Worm (Caenorhabditis elegans) whole organism, mixed stage, embryonic: Measurements from ENCODE around the gene F09C8.2.
A peak's percentile ranks its signal among the peaks of the same experiment; 100 is the strongest.

Experiments
- M03D4.4 ChIP-seq: sonication (generic microtip); optimal IDR thresholded peaks from 2 replicates; lab custom pipeline; 2017; ENCODE audit warnings: mild to moderate bottlenecking, missing genetic modification characterization, missing compliant biosample characterization
- bed-3 ChIP-seq: fragments of 200-800 bp; sonication (Bioruptor generic); optimal IDR thresholded peaks from 3 replicates; lab custom pipeline; 2018; ENCODE audit warnings: mild to moderate bottlenecking, missing genetic modification characterization, moderate library complexity, missing compliant biosample characterization
- blmp-1 ChIP-seq: fragments of 150-350 bp; optimal IDR thresholded peaks from 2 replicates; lab custom pipeline; 2014; ENCODE audit warnings: missing biosample characterization, missing genetic modification characterization
- ceh-39 ChIP-seq: fragments of 150-350 bp; optimal IDR thresholded peaks from 2 replicates; lab custom pipeline; 2014; ENCODE audit warnings: missing biosample characterization, missing genetic modification characterization
- ceh-43 ChIP-seq: fragments of 200-800 bp; sonication (Bioruptor generic); optimal IDR thresholded peaks from 2 replicates; lab custom pipeline; 2018; ENCODE audit warnings: mild to moderate bottlenecking, missing genetic modification characterization, moderate library complexity, missing compliant biosample characterization
- ceh-83 ChIP-seq: fragments of 200-800 bp; sonication (Bioruptor generic); optimal IDR thresholded peaks from 2 replicates; lab custom pipeline; 2018; ENCODE audit warnings: mild to moderate bottlenecking, missing genetic modification characterization, missing compliant biosample characterization
- ces-1 ChIP-seq: fragments of 150-350 bp; optimal IDR thresholded peaks from 2 replicates; lab custom pipeline; 2014; ENCODE audit warnings: missing biosample characterization, missing genetic modification reagents, missing genetic modification characterization
- cnd-1 ChIP-seq: fragments of 200-800 bp; sonication (Bioruptor generic); optimal IDR thresholded peaks from 2 replicates; lab custom pipeline; 2018; ENCODE audit warnings: mild to moderate bottlenecking, missing genetic modification characterization, missing compliant biosample characterization
- elt-1 ChIP-seq: sonication (generic microtip); optimal IDR thresholded peaks from 2 replicates; lab custom pipeline; 2017; ENCODE audit warnings: missing genetic modification characterization, mild to moderate bottlenecking, missing compliant biosample characterization, antibody characterized with exemption, moderate library complexity, borderline replicate concordance; ENCODE audit not compliant: insufficient read depth
- elt-3 ChIP-seq: fragments of 150-350 bp; optimal IDR thresholded peaks from 2 replicates; lab custom pipeline; 2014; ENCODE audit warnings: missing biosample characterization, missing genetic modification characterization
- flh-1 ChIP-seq: fragments of 200-800 bp; sonication (Bioruptor generic); optimal IDR thresholded peaks from 2 replicates; lab custom pipeline; 2018; ENCODE audit warnings: mild to moderate bottlenecking, missing genetic modification characterization, moderate library complexity, missing compliant biosample characterization
- ham-2 ChIP-seq: fragments of 200-800 bp; sonication (Bioruptor generic); optimal IDR thresholded peaks from 2 replicates; lab custom pipeline; 2018; ENCODE audit warnings: mild to moderate bottlenecking, missing genetic modification characterization, missing compliant biosample characterization
- hlh-1 ChIP-seq: fragments of 150-350 bp; optimal IDR thresholded peaks from 2 replicates; lab custom pipeline; 2014; ENCODE audit warnings: missing biosample characterization, missing genetic modification reagents, missing genetic modification characterization
- lin-13 ChIP-seq: fragments of 150-350 bp; optimal IDR thresholded peaks from 2 replicates; lab custom pipeline; 2014; ENCODE audit warnings: missing biosample characterization, missing genetic modification characterization
- lin-32 ChIP-seq: fragments of 200-800 bp; sonication (Bioruptor generic); optimal IDR thresholded peaks from 2 replicates; lab custom pipeline; 2018; ENCODE audit warnings: mild to moderate bottlenecking, missing genetic modification characterization, missing compliant biosample characterization
- lsy-2 ChIP-seq: fragments of 150-350 bp; optimal IDR thresholded peaks from 2 replicates; lab custom pipeline; 2014; ENCODE audit warnings: missing biosample characterization, missing genetic modification characterization
- mls-2 ChIP-seq: sonication (generic microtip); optimal IDR thresholded peaks from 2 replicates; lab custom pipeline; 2016; ENCODE audit warnings: mild to moderate bottlenecking, missing genetic modification characterization, moderate library complexity, missing compliant biosample characterization
- nhr-12 ChIP-seq: fragments of 150-350 bp; optimal IDR thresholded peaks from 2 replicates; lab custom pipeline; 2014; ENCODE audit warnings: missing biosample characterization, missing genetic modification characterization
- nhr-2 ChIP-seq: fragments of 150-350 bp; optimal IDR thresholded peaks from 2 replicates; lab custom pipeline; 2014; ENCODE audit warnings: missing biosample characterization, missing genetic modification characterization
- nhr-237 ChIP-seq: fragments of 150-350 bp; optimal IDR thresholded peaks from 2 replicates; lab custom pipeline; 2014; ENCODE audit warnings: missing biosample characterization, missing genetic modification characterization
- nhr-28 ChIP-seq: fragments of 150-350 bp; optimal IDR thresholded peaks from 2 replicates; lab custom pipeline; 2014; ENCODE audit warnings: missing biosample characterization, missing genetic modification characterization
- pha-4 ChIP-seq: fragments of 150-350 bp; optimal IDR thresholded peaks from 2 replicates; lab custom pipeline; 2018; ENCODE audit warnings: missing biosample characterization, missing genetic modification reagents, missing genetic modification characterization
- sem-2 ChIP-seq: fragments of 200-800 bp; sonication (Bioruptor generic); optimal IDR thresholded peaks from 2 replicates; lab custom pipeline; 2018; ENCODE audit warnings: mild to moderate bottlenecking, missing genetic modification characterization, missing compliant biosample characterization
- snpc-4 ChIP-seq: fragments of 150-350 bp; optimal IDR thresholded peaks from 2 replicates; lab custom pipeline; 2014; ENCODE audit warnings: missing biosample characterization, missing genetic modification characterization
- sptf-1 ChIP-seq: sonication (generic microtip); optimal IDR thresholded peaks from 2 replicates; lab custom pipeline; 2017; ENCODE audit warnings: mild to moderate bottlenecking, missing genetic modification characterization, moderate library complexity, missing compliant biosample characterization
- tbx-8 ChIP-seq: fragments of 200-800 bp; sonication (Bioruptor generic); optimal IDR thresholded peaks from 2 replicates; lab custom pipeline; 2018; ENCODE audit warnings: mild to moderate bottlenecking, missing genetic modification characterization, moderate library complexity, missing compliant biosample characterization
- unc-120 ChIP-seq: sonication (generic microtip); optimal IDR thresholded peaks from 2 replicates; lab custom pipeline; 2017; ENCODE audit warnings: missing genetic modification characterization, missing compliant biosample characterization; ENCODE audit not compliant: poor library complexity, severe bottlenecking
- unc-39 ChIP-seq: fragments of 150-350 bp; optimal IDR thresholded peaks from 2 replicates; lab custom pipeline; 2014; ENCODE audit warnings: missing biosample characterization, missing genetic modification characterization
- unc-62 ChIP-seq: fragments of 150-350 bp; optimal IDR thresholded peaks from 2 replicates; lab custom pipeline; 2014; ENCODE audit warnings: missing biosample characterization, missing genetic modification reagents, missing genetic modification characterization
- zip-8 ChIP-seq: fragments of 150-350 bp; optimal IDR thresholded peaks from 2 replicates; lab custom pipeline; 2014; ENCODE audit warnings: missing biosample characterization, missing genetic modification characterization
- ztf-11 ChIP-seq: fragments of 150-350 bp; optimal IDR thresholded peaks from 2 replicates; lab custom pipeline; 2014; ENCODE audit warnings: missing biosample characterization, missing genetic modification characterization

F09C8.2 gene

DNA sequence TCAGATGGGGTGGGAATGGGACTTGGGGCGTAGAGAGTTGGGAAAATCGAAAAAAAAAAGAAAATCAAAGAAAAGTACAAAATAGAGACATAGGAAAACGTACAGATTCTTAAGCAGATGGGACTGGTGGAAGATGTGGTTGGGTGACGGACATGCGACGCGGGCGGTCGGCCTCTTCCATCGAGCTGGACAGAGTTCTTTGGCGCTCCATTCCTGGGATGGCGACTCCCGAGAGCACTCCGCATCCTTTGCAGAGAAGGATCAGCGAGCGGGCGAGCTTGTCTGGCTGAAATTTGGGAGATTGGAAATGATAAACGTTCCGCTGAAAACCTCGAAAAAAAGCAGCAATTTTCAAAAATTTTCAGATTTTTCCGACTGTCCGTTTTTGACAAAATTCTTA, 22.5 kb downstream of the F09C8.2 start:
- TF ChIP-seq bed-3 (GFP tag; lab: Kevin White, UChicago) (no peak), tbx-8 (no peak), unc-62 (GFP tag; lab: Kevin White, UChicago) (no peak)
- TF ChIP-seq, all 35 proteins: peak for 0

DNA sequence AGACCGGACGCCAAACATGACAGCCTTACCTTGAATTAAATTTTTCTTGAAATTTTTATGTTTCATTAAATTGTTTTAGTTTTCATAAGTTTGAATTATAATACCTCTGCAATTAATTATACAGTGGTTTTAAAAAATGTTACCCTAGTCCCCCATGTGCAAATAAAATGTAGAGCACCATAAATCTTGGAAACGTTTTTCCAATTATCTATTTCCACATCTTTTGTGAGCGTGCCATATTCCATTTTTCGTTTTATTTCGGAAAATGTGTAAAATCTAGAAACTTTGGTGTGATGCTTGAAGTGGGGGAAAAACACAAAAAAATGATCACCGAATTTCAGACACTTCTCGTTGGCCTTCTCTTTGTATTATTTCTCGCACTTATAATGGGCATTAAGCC, 24.2 kb downstream of the F09C8.2 start:
- no peak for TF ChIP-seq hlh-1
- no peak for TF ChIP-seq zip-8 (tag; lab: Kevin White, UChicago)
- no peak for TF ChIP-seq nhr-237 (tag; lab: Kevin White, UChicago)
- no peak for TF ChIP-seq ces-1 (GFP tag; lab: Kevin White, UChicago)
- no peak for TF ChIP-seq nhr-2 (tag; lab: Kevin White, UChicago)
- TF ChIP-seq unc-120, result no peak
- TF ChIP-seq flh-1 (GFP tag; lab: Kevin White, UChicago), result no peak
- TF ChIP-seq tbx-8, result no peak
- TF ChIP-seq unc-62 (GFP tag; lab: Kevin White, UChicago), result no peak
- no peak for TF ChIP-seq snpc-4 (tag; lab: Kevin White, UChicago)
- TF ChIP-seq nhr-28 (tag; lab: Kevin White, UChicago), result no peak
- no peak for TF ChIP-seq unc-39 (tag; lab: Kevin White, UChicago)
- no peak for TF ChIP-seq bed-3 (GFP tag; lab: Kevin White, UChicago)
- TF ChIP-seq ceh-43 (GFP tag; lab: Kevin White, UChicago), result no peak
- TF ChIP-seq ceh-39, result no peak
- no peak for TF ChIP-seq ham-2 (GFP tag; lab: Kevin White, UChicago)
- no peak for TF ChIP-seq ztf-11
- TF ChIP-seq elt-1 (tag; lab: Kevin White, UChicago), result no peak

DNA sequence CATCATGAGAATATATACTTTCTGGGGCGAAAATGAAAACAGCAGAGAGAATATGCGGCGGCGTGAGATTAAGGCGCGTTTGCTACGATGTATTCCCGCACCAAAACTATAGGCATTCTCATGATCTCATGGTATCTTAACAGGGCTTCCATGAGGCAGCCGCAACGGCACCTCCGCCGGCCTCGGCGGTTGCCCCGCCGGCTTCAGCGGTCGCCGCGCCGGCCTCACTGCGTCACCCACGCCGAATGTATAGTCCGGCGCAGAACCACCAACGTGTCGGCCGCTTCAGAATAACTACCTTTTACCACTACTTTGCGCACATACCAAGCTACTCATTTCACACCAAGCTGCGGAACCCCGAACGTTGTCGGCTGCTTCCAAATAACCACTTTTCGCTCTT, 29.2 kb downstream of the F09C8.2 start:
- TF ChIP-seq lin-13 (tag; lab: Kevin White, UChicago), result no peak
- TF ChIP-seq M03D4.4 (tag; lab: Kevin White, UChicago), result no peak
- TF ChIP-seq hlh-1, result no peak
- TF ChIP-seq cnd-1 (tag; lab: Kevin White, UChicago), result no peak
- no peak for TF ChIP-seq tbx-8
- no peak for TF ChIP-seq lsy-2 (tag; lab: Kevin White, UChicago)
- TF ChIP-seq pha-4, result no peak
- TF ChIP-seq sem-2, result no peak
- TF ChIP-seq unc-39 (tag; lab: Kevin White, UChicago), result no peak
- no peak for TF ChIP-seq elt-3
- TF ChIP-seq ceh-83 (GFP tag; lab: Kevin White, UChicago), result no peak
- TF ChIP-seq unc-62 (GFP tag; lab: Kevin White, UChicago), result no peak

DNA sequence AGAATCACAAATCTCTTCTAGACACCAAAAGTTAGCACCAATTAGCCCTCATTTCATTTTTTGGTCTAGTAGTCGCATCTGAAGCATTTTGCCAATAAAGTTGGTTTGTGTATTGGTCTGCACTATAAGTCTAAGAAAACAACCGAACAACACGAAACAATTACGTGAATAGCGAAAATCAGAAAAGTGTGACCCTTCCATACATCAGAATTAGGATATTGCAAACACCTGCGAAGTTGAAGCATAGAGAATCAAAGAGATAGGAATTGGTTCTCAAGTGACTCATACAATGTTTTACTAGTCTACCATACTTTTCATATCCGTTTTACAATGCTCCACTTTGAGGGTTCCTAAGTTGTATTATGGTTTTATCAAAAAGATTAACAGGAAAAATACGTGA, 29.6 kb downstream of the F09C8.2 start:
- no peak for TF ChIP-seq nhr-28 (tag; lab: Kevin White, UChicago)
- no peak for TF ChIP-seq pha-4
- TF ChIP-seq sem-2, result no peak
- no peak for TF ChIP-seq nhr-12 (tag; lab: Kevin White, UChicago)
- no peak for TF ChIP-seq cnd-1 (tag; lab: Kevin White, UChicago)
- TF ChIP-seq flh-1 (GFP tag; lab: Kevin White, UChicago), result no peak
- no peak for TF ChIP-seq ceh-83 (GFP tag; lab: Kevin White, UChicago)

DNA sequence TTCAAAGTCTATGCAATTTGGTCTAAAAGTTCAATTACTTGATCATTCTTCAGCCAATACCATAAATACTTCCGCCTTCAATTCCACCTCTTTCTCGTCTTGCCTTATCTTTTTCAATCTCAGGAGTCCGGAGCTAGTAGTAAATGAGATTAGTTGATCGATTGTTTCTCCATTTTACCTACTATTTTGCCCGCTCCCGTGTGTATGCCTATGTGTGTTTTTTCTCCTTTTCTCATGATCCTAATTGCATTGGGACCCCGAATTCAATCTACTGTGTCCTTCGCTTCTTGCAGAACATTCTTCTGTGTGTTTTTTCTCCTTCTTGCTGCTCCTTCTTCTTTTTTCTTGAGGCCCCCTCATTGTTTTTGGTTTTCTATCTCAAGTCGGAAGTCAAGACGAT, 30.5 kb downstream of the F09C8.2 start:
- peak; percentile 73 for TF ChIP-seq ces-1 (GFP tag; lab: Kevin White, UChicago)
- no peak for TF ChIP-seq sem-2

DNA sequence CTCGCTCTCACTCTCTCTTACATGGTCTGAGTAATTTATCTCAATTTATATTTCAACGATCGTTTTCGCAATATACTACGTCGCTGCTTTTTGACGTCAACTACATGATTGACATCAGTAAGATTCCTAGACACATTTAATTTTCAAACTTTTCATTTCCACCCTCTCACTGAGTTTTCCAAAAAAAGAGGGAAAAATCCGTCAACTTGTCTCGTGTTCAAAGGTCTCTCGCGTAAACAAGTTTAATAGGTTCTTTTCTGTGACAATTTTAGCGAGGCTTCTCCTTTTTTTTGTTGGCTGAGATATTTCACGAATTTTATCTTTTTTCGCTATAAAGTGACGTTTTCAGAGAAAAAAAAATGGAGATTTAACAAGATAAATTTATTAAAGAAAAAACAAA, 32.8 kb downstream of the F09C8.2 start:
- TF ChIP-seq sptf-1 (tag; lab: Kevin White, UChicago) (no peak), zip-8 (tag; lab: Kevin White, UChicago) (no peak), hlh-1 (no peak), ceh-39 (no peak), ceh-83 (GFP tag; lab: Kevin White, UChicago) (no peak), ces-1 (GFP tag; lab: Kevin White, UChicago) (no peak)

DNA sequence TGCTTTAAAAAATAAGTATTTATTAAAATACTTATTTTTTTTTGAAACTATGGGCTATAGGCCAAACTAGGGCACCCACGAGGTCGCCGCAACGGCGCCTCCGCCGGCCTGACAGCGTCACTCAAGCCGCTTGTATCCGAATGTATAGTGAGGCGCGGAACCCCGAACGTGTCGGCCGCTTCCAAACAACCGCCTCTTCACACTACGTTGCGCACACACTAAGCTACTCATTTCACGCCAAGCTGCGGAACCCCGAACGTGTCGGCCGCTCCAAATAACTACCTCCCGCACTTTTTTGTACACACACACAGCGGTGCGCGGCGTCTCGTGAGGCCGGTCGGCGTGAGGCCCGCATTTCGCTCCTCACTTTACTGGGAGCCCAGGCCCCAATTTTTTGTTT, 33.9 kb downstream of the F09C8.2 start:
- TF ChIP-seq lin-13 (tag; lab: Kevin White, UChicago) (no peak), bed-3 (GFP tag; lab: Kevin White, UChicago) (no peak), ztf-11 (no peak), ceh-39 (no peak), ceh-83 (GFP tag; lab: Kevin White, UChicago) (no peak), snpc-4 (tag; lab: Kevin White, UChicago) (no peak), hlh-1 (no peak), ham-2 (GFP tag; lab: Kevin White, UChicago) (no peak), ces-1 (GFP tag; lab: Kevin White, UChicago) (no peak), nhr-12 (tag; lab: Kevin White, UChicago) (no peak), cnd-1 (tag; lab: Kevin White, UChicago) (no peak), lsy-2 (tag; lab: Kevin White, UChicago) (no peak), pha-4 (no peak), elt-1 (tag; lab: Kevin White, UChicago) (no peak), unc-62 (GFP tag; lab: Kevin White, UChicago) (no peak), ceh-43 (GFP tag; lab: Kevin White, UChicago) (no peak), lin-32 (GFP tag; lab: Kevin White, UChicago) (no peak), mls-2 (no peak), blmp-1 (tag; lab: Kevin White, UChicago) (no peak), nhr-28 (tag; lab: Kevin White, UChicago) (no peak)
